Fruit fly (Drosophila melanogaster) Kc167 (cell line): ENCODE measurements around the gene Muted.

Source experiments
- insv ChIP-seq: fragments of >200 bp; optimal IDR thresholded peaks from 3 replicates; lab custom pipeline; 2018; ENCODE audit warnings: missing external identifiers
- psq ChIP-seq: fragments of >200 bp; optimal IDR thresholded peaks from 2 replicates; lab custom pipeline; 2017; ENCODE audit warnings: missing external identifiers

dm6 chr3R:22330512-22331119 lies 31.8 kb upstream of the Muted start, which contains the start of gene CG33721:
- no peak for TF ChIP-seq psq (lab: Kevin White, UChicago)
- no peak for TF ChIP-seq insv (lab: Kevin White, UChicago)
